Fruit fly (Drosophila melanogaster) whole organism, embryonic: Measurements from ENCODE around the gene CG17650.

Source experiments
- CG10366 ChIP-seq: fragments of 200-800 bp; sonication (Bioruptor generic); IDR thresholded peaks from 2 replicates; pipeline ENCODE4 v1.3.6; 2022; ENCODE audit warnings: missing biosample characterization, missing genetic modification characterization
- CG11093 ChIP-seq: fragments of 200-800 bp; sonication (Bioruptor generic); IDR thresholded peaks from 3 replicates; pipeline ENCODE4 v1.3.6; 2022; ENCODE audit warnings: missing biosample characterization, missing genetic modification characterization
- CG13287 ChIP-seq: fragments of 200-800 bp; sonication (Bioruptor generic); IDR thresholded peaks from 2 replicates; pipeline ENCODE4 v1.3.6; 2022; ENCODE audit warnings: missing biosample characterization, missing genetic modification characterization; ENCODE audit not compliant: partially characterized antibody
- CG15011 ChIP-seq: fragments of 200-800 bp; sonication (Bioruptor generic); optimal IDR thresholded peaks from 3 replicates; lab custom pipeline; 2018; ENCODE audit warnings: missing biosample characterization, mild to moderate bottlenecking, missing genetic modification characterization
- CG16779 ChIP-seq: fragments of 200-800 bp; sonication (Bioruptor generic); IDR thresholded peaks from 2 replicates; pipeline ENCODE4 v1.3.6; 2022; ENCODE audit warnings: missing biosample characterization, missing genetic modification characterization
- CG16815 ChIP-seq: fragments of 200-800 bp; sonication (Bioruptor generic); optimal IDR thresholded peaks from 3 replicates; lab custom pipeline; 2017; ENCODE audit warnings: missing biosample characterization, mild to moderate bottlenecking, missing genetic modification characterization
- CG17361 ChIP-seq: fragments of 200-800 bp; sonication (Bioruptor generic); IDR thresholded peaks from 3 replicates; pipeline ENCODE4 v1.3.6; 2022; ENCODE audit warnings: missing biosample characterization, missing genetic modification characterization
- CG17385 ChIP-seq: fragments of 200-800 bp; sonication (Bioruptor generic); optimal IDR thresholded peaks from 3 replicates; lab custom pipeline; 2018; ENCODE audit warnings: missing biosample characterization, mild to moderate bottlenecking, missing genetic modification characterization
- CG17802 ChIP-seq: fragments of 200-800 bp; sonication (Bioruptor generic); optimal IDR thresholded peaks from 2 replicates; lab custom pipeline; 2018; ENCODE audit warnings: missing biosample characterization, mild to moderate bottlenecking, missing genetic modification characterization, moderate library complexity
- CG31224 ChIP-seq: fragments of 200-800 bp; sonication (Bioruptor generic); IDR thresholded peaks from 2 replicates; pipeline ENCODE4 v1.3.6; 2022; ENCODE audit warnings: missing biosample characterization, missing genetic modification characterization
- CG31365 ChIP-seq: fragments of 200-800 bp; sonication (Bioruptor generic); optimal IDR thresholded peaks from 2 replicates; lab custom pipeline; 2018; ENCODE audit warnings: missing biosample characterization, mild to moderate bottlenecking, missing genetic modification characterization
- CG32767 ChIP-seq: fragments of 200-800 bp; sonication (Bioruptor generic); IDR thresholded peaks from 2 replicates; pipeline ENCODE4 v1.3.6; 2022; ENCODE audit warnings: missing biosample characterization, missing genetic modification characterization
- CG3838 ChIP-seq: fragments of 200-800 bp; sonication (Bioruptor generic); optimal IDR thresholded peaks from 3 replicates; lab custom pipeline; 2016; ENCODE audit warnings: missing biosample characterization, missing genetic modification characterization
- CG43689 ChIP-seq: fragments of 200-800 bp; sonication (Bioruptor generic); IDR thresholded peaks from 2 replicates; pipeline ENCODE4 v1.3.6; 2022; ENCODE audit warnings: missing biosample characterization, missing genetic modification characterization
- CG4404 ChIP-seq: fragments of 200-800 bp; sonication (Bioruptor generic); IDR thresholded peaks from 2 replicates; pipeline ENCODE4 v1.3.6; 2022; ENCODE audit warnings: missing biosample characterization, missing genetic modification characterization
- CG4424 ChIP-seq: fragments of 200-800 bp; sonication (Bioruptor generic); optimal IDR thresholded peaks from 3 replicates; lab custom pipeline; 2016; ENCODE audit warnings: missing biosample characterization, missing genetic modification characterization
- CG4617 ChIP-seq: fragments of 200-800 bp; sonication (Bioruptor generic); optimal IDR thresholded peaks from 3 replicates; lab custom pipeline; 2016; ENCODE audit warnings: missing biosample characterization, missing genetic modification characterization, borderline replicate concordance
- CG6654 ChIP-seq: fragments of 200-800 bp; sonication (Bioruptor generic); optimal IDR thresholded peaks from 2 replicates; lab custom pipeline; 2017; ENCODE audit warnings: missing biosample characterization, mild to moderate bottlenecking, missing genetic modification characterization
- CG6813 ChIP-seq: fragments of 200-800 bp; sonication (Bioruptor generic); optimal IDR thresholded peaks from 2 replicates; lab custom pipeline; 2017; ENCODE audit warnings: missing biosample characterization, missing genetic modification characterization, mild to moderate bottlenecking, moderate library complexity, missing genetic modification reagents
- CG9215 ChIP-seq: fragments of 200-800 bp; sonication (Bioruptor generic); IDR thresholded peaks from 2 replicates; pipeline ENCODE4 v1.3.6; 2022; ENCODE audit warnings: missing biosample characterization, missing genetic modification characterization
- Dref ChIP-seq: fragments of 200-800 bp; sonication (Bioruptor generic); IDR thresholded peaks from 2 replicates; pipeline ENCODE4 v1.3.6; 2022; ENCODE audit warnings: missing biosample characterization, missing genetic modification characterization
- Hr3 ChIP-seq: fragments of 200-800 bp; sonication (Bioruptor generic); optimal IDR thresholded peaks from 3 replicates; lab custom pipeline; 2016; ENCODE audit warnings: missing biosample characterization, missing genetic modification characterization
- Kr ChIP-seq: fragments of 200-800 bp; sonication (Bioruptor generic); optimal IDR thresholded peaks from 2 replicates; lab custom pipeline; 2017; ENCODE audit warnings: missing biosample characterization, mild to moderate bottlenecking, missing genetic modification characterization
- MBD-R2 ChIP-seq: fragments of 200-800 bp; sonication (Bioruptor generic); IDR thresholded peaks from 2 replicates; pipeline ENCODE4 v1.3.6; 2022; ENCODE audit warnings: missing biosample characterization, missing genetic modification characterization
- Max ChIP-seq: fragments of 200-800 bp; sonication (Bioruptor generic); optimal IDR thresholded peaks from 2 replicates; lab custom pipeline; 2016; ENCODE audit warnings: missing biosample characterization, mild to moderate bottlenecking, missing genetic modification characterization
- Med ChIP-seq: fragments of 200-800 bp; sonication (Bioruptor generic); peaks from one replicate; lab custom pipeline; 2016; ENCODE audit warnings: missing biosample characterization, missing genetic modification characterization, mild to moderate bottlenecking, inconsistent platforms, moderate library complexity
- Myb ChIP-seq: fragments of 200-800 bp; sonication (Bioruptor generic); optimal IDR thresholded peaks from 2 replicates; lab custom pipeline; 2016; ENCODE audit warnings: missing biosample characterization, missing genetic modification characterization
- Nf-YC ChIP-seq: fragments of 200-800 bp; optimal IDR thresholded peaks from 3 replicates; lab custom pipeline; 2019; ENCODE audit warnings: missing biosample characterization, mild to moderate bottlenecking, missing genetic modification characterization, moderate library complexity
- Rx ChIP-seq: fragments of 200-800 bp; sonication (Bioruptor generic); IDR thresholded peaks from 2 replicates; pipeline ENCODE4 v1.3.6; 2022; ENCODE audit warnings: missing biosample characterization, missing genetic modification characterization
- Tbp ChIP-seq: fragments of >200 bp; optimal IDR thresholded peaks from 2 replicates; lab custom pipeline; 2018; ENCODE audit warnings: missing biosample characterization, missing genetic modification characterization
- ara ChIP-seq: fragments of 200-800 bp; sonication (Bioruptor generic); IDR thresholded peaks from 2 replicates; pipeline ENCODE4 v1.3.6; 2022; ENCODE audit warnings: missing biosample characterization, missing genetic modification characterization
- ato ChIP-seq: fragments of 200-800 bp; sonication (Bioruptor generic); IDR thresholded peaks from 2 replicates; pipeline ENCODE4 v1.3.6; 2022; ENCODE audit warnings: missing biosample characterization, missing genetic modification characterization; ENCODE audit not compliant: partially characterized antibody
- az2 ChIP-seq: fragments of 200-800 bp; sonication (Bioruptor generic); optimal IDR thresholded peaks from 3 replicates; lab custom pipeline; 2016; ENCODE audit warnings: missing biosample characterization, missing genetic modification characterization
- cas ChIP-seq: fragments of 200-800 bp; sonication (Bioruptor generic); IDR thresholded peaks from 2 replicates; pipeline ENCODE4 v1.3.6; 2022; ENCODE audit warnings: missing biosample characterization, missing genetic modification characterization
- chinmo ChIP-seq: fragments of 200-800 bp; sonication (Bioruptor generic); IDR thresholded peaks from 4 replicates; pipeline ENCODE4 v1.3.6; 2022; ENCODE audit warnings: missing biosample characterization, missing genetic modification characterization; ENCODE audit not compliant: partially characterized antibody
- ci ChIP-seq: fragments of 200-800 bp; sonication (Bioruptor generic); IDR thresholded peaks from 3 replicates; pipeline ENCODE4 v1.3.6; 2022; ENCODE audit warnings: missing biosample characterization, missing genetic modification characterization
- esg ChIP-seq: fragments of 200-800 bp; sonication (Bioruptor generic); conservative IDR thresholded peaks from 2 replicates; pipeline ENCODE4 v1.3.6; 2022; ENCODE audit warnings: missing biosample characterization, missing genetic modification characterization
- fd3F ChIP-seq: fragments of 200-800 bp; sonication (Bioruptor generic); optimal IDR thresholded peaks from 2 replicates; lab custom pipeline; 2018; ENCODE audit warnings: missing biosample characterization, mild to moderate bottlenecking, missing genetic modification characterization, moderate library complexity
- fd64A ChIP-seq: fragments of 200-800 bp; sonication (Bioruptor generic); optimal IDR thresholded peaks from 3 replicates; lab custom pipeline; 2018; ENCODE audit warnings: missing biosample characterization, mild to moderate bottlenecking, missing genetic modification characterization
- gce ChIP-seq: fragments of 200-800 bp; sonication (Bioruptor generic); IDR thresholded peaks from 3 replicates; pipeline ENCODE4 v1.3.6; 2022; ENCODE audit warnings: missing biosample characterization, missing genetic modification characterization
- h ChIP-seq: fragments of >200 bp; optimal IDR thresholded peaks from 2 replicates; lab custom pipeline; 2017
- kah ChIP-seq: fragments of 200-800 bp; sonication (Bioruptor generic); optimal IDR thresholded peaks from 2 replicates; lab custom pipeline; 2018; ENCODE audit warnings: missing biosample characterization, mild to moderate bottlenecking, missing genetic modification characterization
- nom ChIP-seq: fragments of 200-800 bp; sonication (Bioruptor generic); optimal IDR thresholded peaks from 2 replicates; lab custom pipeline; 2017; ENCODE audit warnings: missing biosample characterization, missing genetic modification characterization, mild to moderate bottlenecking, moderate library complexity, missing genetic modification reagents
- p53 ChIP-seq: fragments of 200-800 bp; sonication (Bioruptor generic); optimal IDR thresholded peaks from 2 replicates; lab custom pipeline; 2016; ENCODE audit warnings: missing biosample characterization, missing genetic modification characterization
- rib ChIP-seq: fragments of 200-800 bp; sonication (Bioruptor generic); IDR thresholded peaks from 2 replicates; pipeline ENCODE4 v1.3.6; 2022; ENCODE audit warnings: missing biosample characterization, missing genetic modification characterization
- run ChIP-seq: fragments of 200-800 bp; sonication (Bioruptor generic); optimal IDR thresholded peaks from 3 replicates; lab custom pipeline; 2018; ENCODE audit warnings: missing biosample characterization, mild to moderate bottlenecking, missing genetic modification characterization
- sc ChIP-seq, 3 experiments: fragments of >200 bp in 2 of 3; fragments of 200-800 bp in 1 of 3; sonication (Bioruptor generic) in 1 of 3; optimal IDR thresholded peaks; 2 replicates in 2 of 3; 3 replicates in 1 of 3; lab custom pipeline; 2017; ENCODE audit warnings: mild to moderate bottlenecking in 1 of 3, missing biosample characterization in 1 of 3, missing genetic modification characterization in 1 of 3, missing genetic modification reagents in 1 of 3
- slp2 ChIP-seq: fragments of 200-800 bp; sonication (Bioruptor generic); optimal IDR thresholded peaks from 2 replicates; lab custom pipeline; 2016; ENCODE audit warnings: missing biosample characterization, missing genetic modification characterization
- sqz ChIP-seq: fragments of 200-800 bp; sonication (Bioruptor generic); optimal IDR thresholded peaks from 3 replicates; lab custom pipeline; 2018; ENCODE audit warnings: missing biosample characterization, mild to moderate bottlenecking, missing genetic modification characterization
- twi ChIP-seq: fragments of 200-800 bp; optimal IDR thresholded peaks from 2 replicates; lab custom pipeline; 2019; ENCODE audit warnings: missing biosample characterization, mild to moderate bottlenecking, missing genetic modification characterization, moderate library complexity
- vfl ChIP-seq: fragments of 200-800 bp; sonication (Bioruptor generic); optimal IDR thresholded peaks from 2 replicates; lab custom pipeline; 2016; ENCODE audit warnings: missing biosample characterization, missing genetic modification characterization

CG17650 gene

DNA sequence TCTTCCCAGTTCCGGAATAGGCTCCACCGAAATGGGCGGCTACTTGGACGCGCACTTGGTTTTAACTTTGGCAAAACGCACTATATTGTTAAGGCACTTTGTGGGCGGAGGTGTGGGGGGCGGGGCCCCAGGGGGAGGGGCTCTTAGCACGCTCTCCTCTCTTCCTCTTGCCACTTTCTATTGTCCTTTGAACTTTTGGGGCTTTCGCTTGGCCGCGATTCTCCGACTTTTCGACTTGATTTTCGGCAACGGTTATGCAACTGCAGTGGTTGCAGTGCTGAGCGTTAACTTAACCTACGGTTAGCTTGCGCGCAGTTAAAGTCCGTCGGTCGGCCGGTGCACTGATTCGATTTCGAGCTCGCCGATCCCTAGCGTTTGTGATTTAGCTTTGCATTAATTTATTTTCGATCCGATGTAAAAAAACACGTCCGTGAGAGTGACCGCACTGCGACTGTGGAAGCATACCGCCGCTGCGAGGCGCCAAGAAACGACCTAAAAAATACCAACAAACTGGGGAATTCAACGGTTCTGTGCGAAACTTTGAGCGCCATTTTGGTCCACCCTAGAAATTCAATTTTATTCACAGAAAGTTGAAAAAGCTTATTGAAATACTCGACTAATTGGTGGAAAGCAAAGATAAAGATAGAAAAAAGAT is 34.8 kb downstream of the CG17650 start, which contains the start of gene Rim2 (continued):
- TF ChIP-seq chinmo (peak; percentile 31; the same call in 1 of the 4 replicates), ci (GFP tag; lab: Robert Waterston, UW) (peak; percentile 57; the same call in 2 of the 3 replicates), kah (no peak), Nf-YC (tag; lab: Kevin White, UChicago) (peak; percentile 33), CG11093 (GFP tag; lab: Robert Waterston, UW) (no peak), MBD-R2 (GFP tag; lab: Robert Waterston, UW) (peak; percentile 64), p53 (GFP tag; lab: Kevin White, UChicago) (peak; percentile 35), CG13287 (GFP tag; lab: Robert Waterston, UW) (peak; percentile 40; the same call in 1 of the 2 replicates), CG4617 (GFP tag; lab: Kevin White, UChicago) (peak; percentile 77), Kr (no peak), CG43689 (GFP tag; lab: Robert Waterston, UW) (no peak), Myb (GFP tag; lab: Kevin White, UChicago) (peak; percentile 81), CG17361 (no peak), CG16779 (no peak), CG15011 (GFP tag; lab: Kevin White, UChicago) (no peak), CG10366 (no peak), CG17802 (no peak), CG17385 (GFP tag; lab: Kevin White, UChicago) (no peak), run (tag; lab: Kevin White, UChicago) (no peak), esg (GFP tag; lab: Robert Waterston, UW) (no peak), CG3838 (no peak), Hr3 (GFP tag; lab: Kevin White, UChicago) (no peak), CG32767 (no peak), vfl (peak; percentile 25), Rx (GFP tag; lab: Robert Waterston, UW) (no peak), CG4424 (GFP tag; lab: Kevin White, UChicago) (no peak), fd3F (GFP tag; lab: Kevin White, UChicago) (no peak), cas (GFP tag; lab: Robert Waterston, UW) (no peak), ara (GFP tag; lab: Robert Waterston, UW) (no peak), sqz (peak; percentile 73), fd64A (GFP tag; lab: Kevin White, UChicago) (no peak), nom (GFP tag; lab: Kevin White, UChicago) (no peak), slp2 (GFP tag; lab: Kevin White, UChicago) (no peak), Med (peak; percentile 89), rib (GFP tag; lab: Robert Waterston, UW) (no peak), CG31224 (GFP tag; lab: Robert Waterston, UW) (no peak), sc (optimal IDR thresholded peaks at IDR 0.05; lab: Kevin White, UChicago) (no peak), sc (GFP tag; optimal IDR thresholded peaks at IDR 0.05; lab: Kevin White, UChicago) (no peak), Max (GFP tag; lab: Kevin White, UChicago) (no peak), CG16815 (GFP tag; lab: Kevin White, UChicago) (no peak), CG6654 (GFP tag; lab: Kevin White, UChicago) (no peak), CG9215 (no peak), gce (GFP tag; lab: Robert Waterston, UW) (no peak), CG4404 (GFP tag; lab: Robert Waterston, UW) (no peak), twi (tag; lab: Kevin White, UChicago) (no peak), az2 (no peak), ato (peak; percentile 40; the same call in 1 of the 2 replicates), CG6813 (GFP tag; lab: Kevin White, UChicago) (no peak), Dref (GFP tag; lab: Robert Waterston, UW) (peak; percentile 39), h (lab: Kevin White, UChicago) (no peak), Tbp (GFP tag; lab: Kevin White, UChicago) (no peak), CG31365 (tag; lab: Kevin White, UChicago) (no peak)
